Worm (Caenorhabditis elegans) whole organism, young adult: ENCODE data around the gene C51E3.10.

ENCODE experiments used
- B0019.2 ChIP-seq: fragments of 200-800 bp; sonication (Bioruptor generic); conservative IDR thresholded peaks from 2 replicates; pipeline ENCODE4 v1.3.6; 2022; ENCODE audit warnings: missing genetic modification reagents, missing genetic modification characterization, missing compliant biosample characterization
- B0336.3 ChIP-seq: fragments of 200-800 bp; sonication (Bioruptor generic); IDR thresholded peaks from 2 replicates; pipeline ENCODE4 v1.3.6; 2022; ENCODE audit warnings: missing genetic modification characterization, missing compliant biosample characterization
- C17E4.6 ChIP-seq: fragments of 200-800 bp; sonication (Bioruptor generic); IDR thresholded peaks from 2 replicates; pipeline ENCODE4 v1.3.6; 2022; ENCODE audit warnings: missing genetic modification reagents, missing genetic modification characterization, missing compliant biosample characterization
- F10E7.11 ChIP-seq: sonication (generic microtip); optimal IDR thresholded peaks from 2 replicates; lab custom pipeline; 2017; ENCODE audit warnings: mild to moderate bottlenecking, missing genetic modification characterization, moderate library complexity, missing compliant biosample characterization
- F22D6.2 ChIP-seq: sonication (generic microtip); optimal IDR thresholded peaks from 2 replicates; lab custom pipeline; 2016; ENCODE audit warnings: mild to moderate bottlenecking, missing genetic modification characterization, missing compliant biosample characterization
- F33H1.4 ChIP-seq: fragments of 200-800 bp; sonication (Bioruptor generic); IDR thresholded peaks from 2 replicates; pipeline ENCODE4 v1.3.6; 2022; ENCODE audit warnings: missing genetic modification reagents, missing genetic modification characterization, missing compliant biosample characterization
- K11D2.4 ChIP-seq: fragments of 200-800 bp; sonication (Bioruptor generic); IDR thresholded peaks from 2 replicates; pipeline ENCODE4 v1.3.6; 2022; ENCODE audit warnings: missing genetic modification reagents, missing genetic modification characterization, missing compliant biosample characterization
- T07F8.4 ChIP-seq: sonication (generic microtip); optimal IDR thresholded peaks from 2 replicates; lab custom pipeline; 2016; ENCODE audit warnings: mild to moderate bottlenecking, missing genetic modification characterization, moderate library complexity, missing compliant biosample characterization
- Y67H2A.10 ChIP-seq: fragments of 200-800 bp; sonication (Bioruptor generic); conservative IDR thresholded peaks from 2 replicates; pipeline ENCODE4 v1.3.6; 2022; ENCODE audit warnings: missing genetic modification reagents, missing genetic modification characterization, missing compliant biosample characterization
- ZK185.1 ChIP-seq: sonication (generic microtip); optimal IDR thresholded peaks from 2 replicates; lab custom pipeline; 2016; ENCODE audit warnings: mild to moderate bottlenecking, missing genetic modification characterization, missing compliant biosample characterization; ENCODE audit not compliant: poor library complexity, severe bottlenecking
- ama-1 ChIP-seq, 3 experiments: fragments of 150-350 bp in 1 of 3; sonication (generic microtip) in 2 of 3; optimal IDR thresholded peaks; 2 replicates each; lab custom pipeline; 2014 to 2018; ENCODE audit warnings: missing biosample characterization in 2 of 3, missing genetic modification characterization in 2 of 3, missing genetic modification reagents in 2 of 3
- aptf-2 ChIP-seq: fragments of 200-800 bp; sonication (Bioruptor generic); conservative IDR thresholded peaks from 2 replicates; pipeline ENCODE4 v1.3.6; 2022; ENCODE audit warnings: missing genetic modification reagents, missing genetic modification characterization, missing compliant biosample characterization
- die-1 ChIP-seq: sonication (generic microtip); optimal IDR thresholded peaks from 2 replicates; lab custom pipeline; 2016; ENCODE audit warnings: missing genotype, mild to moderate bottlenecking, missing genetic modification characterization, missing compliant biosample characterization
- dpl-1 ChIP-seq: fragments of 150-350 bp; optimal IDR thresholded peaks from 2 replicates; lab custom pipeline; 2014; ENCODE audit warnings: missing biosample characterization, missing genetic modification reagents, missing genetic modification characterization
- egl-18 ChIP-seq: fragments of 200-800 bp; sonication (Bioruptor generic); IDR thresholded peaks from 2 replicates; pipeline ENCODE4 v1.3.6; 2022; ENCODE audit warnings: missing genetic modification reagents, missing genetic modification characterization, missing compliant biosample characterization
- ets-4 ChIP-seq: fragments of 200-800 bp; sonication (Bioruptor generic); optimal IDR thresholded peaks from 2 replicates; lab custom pipeline; 2018; ENCODE audit warnings: mild to moderate bottlenecking, missing genetic modification characterization, missing compliant biosample characterization
- lag-1 ChIP-seq: fragments of 200-800 bp; sonication (Bioruptor generic); IDR thresholded peaks from 2 replicates; pipeline ENCODE4 v1.3.6; 2022; ENCODE audit warnings: missing genetic modification reagents, missing genetic modification characterization, missing compliant biosample characterization
- let-607 ChIP-seq, 2 experiments: fragments of 200-800 bp in 1 of 2; sonication (Bioruptor generic) in 1 of 2; sonication (generic microtip) in 1 of 2; optimal IDR thresholded peaks; 2 replicates each; lab custom pipeline; 2016 to 2018; ENCODE audit warnings: mild to moderate bottlenecking in 2 of 2, missing compliant biosample characterization in 2 of 2, missing genetic modification characterization in 2 of 2, moderate library complexity in 2 of 2, missing genotype in 1 of 2
- lin-26 ChIP-seq: fragments of 200-800 bp; sonication (Bioruptor generic); IDR thresholded peaks from 2 replicates; pipeline ENCODE4 v1.3.6; 2022; ENCODE audit warnings: missing genetic modification reagents, missing genetic modification characterization, missing compliant biosample characterization
- lin-54 ChIP-seq: fragments of 200-800 bp; sonication (Bioruptor generic); optimal IDR thresholded peaks from 2 replicates; lab custom pipeline; 2018; ENCODE audit warnings: mild to moderate bottlenecking, missing genetic modification characterization, missing compliant biosample characterization
- lir-1 ChIP-seq: fragments of 200-800 bp; sonication (Bioruptor generic); conservative IDR thresholded peaks from 2 replicates; pipeline ENCODE4 v1.3.6; 2022; ENCODE audit warnings: missing genetic modification reagents, missing genetic modification characterization, missing compliant biosample characterization
- madf-3 ChIP-seq: fragments of 200-800 bp; sonication (Bioruptor generic); IDR thresholded peaks from 2 replicates; pipeline ENCODE4 v1.3.6; 2022; ENCODE audit warnings: missing genetic modification reagents, missing genetic modification characterization, missing compliant biosample characterization
- mcd-1 ChIP-seq: fragments of 200-800 bp; sonication (Bioruptor generic); IDR thresholded peaks from 2 replicates; pipeline ENCODE4 v1.3.6; 2022; ENCODE audit warnings: missing genetic modification reagents, missing genetic modification characterization, missing compliant biosample characterization
- mes-4 ChIP-seq: sonication (generic microtip); optimal IDR thresholded peaks from 2 replicates; lab custom pipeline; 2016; ENCODE audit warnings: missing genotype, missing genetic modification characterization, missing compliant biosample characterization
- nfya-1 ChIP-seq: sonication (generic microtip); optimal IDR thresholded peaks from 2 replicates; lab custom pipeline; 2017; ENCODE audit warnings: antibody characterized with exemption, missing compliant biosample characterization, missing genetic modification characterization, borderline replicate concordance; ENCODE audit not compliant: insufficient read depth
- nhr-120 ChIP-seq: fragments of 200-800 bp; sonication (Bioruptor generic); IDR thresholded peaks from 2 replicates; pipeline ENCODE4 v1.3.6; 2022; ENCODE audit warnings: missing genetic modification characterization, missing compliant biosample characterization
- nhr-27 ChIP-seq: fragments of 200-800 bp; sonication (Bioruptor generic); optimal IDR thresholded peaks from 2 replicates; lab custom pipeline; 2018; ENCODE audit warnings: mild to moderate bottlenecking, missing genetic modification characterization, moderate library complexity, missing compliant biosample characterization
- rcor-1 ChIP-seq: fragments of 200-800 bp; sonication (Bioruptor generic); IDR thresholded peaks from 2 replicates; pipeline ENCODE4 v1.3.6; 2022; ENCODE audit warnings: missing genetic modification reagents, missing genetic modification characterization, missing compliant biosample characterization
- somi-1 ChIP-seq: fragments of 200-800 bp; sonication (Bioruptor generic); optimal IDR thresholded peaks from 2 replicates; lab custom pipeline; 2018; ENCODE audit warnings: mild to moderate bottlenecking, missing genetic modification characterization, missing compliant biosample characterization
- unc-130 ChIP-seq: sonication (generic microtip); optimal IDR thresholded peaks from 2 replicates; lab custom pipeline; 2016; ENCODE audit warnings: missing genetic modification reagents, missing genetic modification characterization, missing compliant biosample characterization
- zfh-2 ChIP-seq: fragments of 200-800 bp; sonication (Bioruptor generic); conservative IDR thresholded peaks from 2 replicates; pipeline ENCODE4 v1.3.6; 2022; ENCODE audit warnings: missing genetic modification reagents, missing genetic modification characterization, missing compliant biosample characterization
- ztf-18 ChIP-seq: sonication (generic microtip); optimal IDR thresholded peaks from 2 replicates; lab custom pipeline; 2016; ENCODE audit warnings: missing genotype, mild to moderate bottlenecking, missing genetic modification characterization, missing compliant biosample characterization
- ztf-26 ChIP-seq: sonication (generic microtip); optimal IDR thresholded peaks from 2 replicates; lab custom pipeline; 2017; ENCODE audit warnings: missing genetic modification characterization, missing compliant biosample characterization
- ztf-28 ChIP-seq: fragments of 200-800 bp; sonication (Bioruptor generic); IDR thresholded peaks from 2 replicates; pipeline ENCODE4 v1.3.6; 2022; ENCODE audit warnings: missing genetic modification reagents, missing genetic modification characterization, missing compliant biosample characterization

Gene C51E3.10

ce11 chrV:10117465-10117864, 43.5 kb downstream of the C51E3.10 start, which contains the start of gene C08B6.5:
TSS of gene C08B6.5 (plus strand) at chrV:10117765.
- TF ChIP-seq dpl-1 (GFP tag; lab: Kevin White, UChicago) (no peak), die-1 (tag; lab: Kevin White, UChicago) (no peak), ztf-28 (GFP tag; lab: Robert Waterston, UW) (no peak), aptf-2 (GFP tag; lab: Robert Waterston, UW) (no peak), lir-1 (GFP tag; lab: Robert Waterston, UW) (no peak), let-607 (tag; optimal IDR thresholded peaks at IDR 0.05; lab: Kevin White, UChicago) (no peak), B0336.3 (no peak), mcd-1 (GFP tag; lab: Robert Waterston, UW) (no peak), lag-1 (GFP tag; lab: Robert Waterston, UW) (no peak), egl-18 (no peak), mes-4 (tag; lab: Kevin White, UChicago) (no peak), somi-1 (GFP tag; lab: Kevin White, UChicago) (no peak), F10E7.11 (tag; lab: Kevin White, UChicago) (no peak), C17E4.6 (GFP tag; lab: Robert Waterston, UW) (no peak), rcor-1 (GFP tag; lab: Robert Waterston, UW) (no peak), K11D2.4 (no peak)

- TF ChIP-seq lin-26 (GFP tag; lab: Robert Waterston, UW) = no peak
- TF ChIP-seq T07F8.4 (tag; lab: Kevin White, UChicago) = no peak
- no peak for TF ChIP-seq Y67H2A.10 (GFP tag; lab: Robert Waterston, UW)
- TF ChIP-seq unc-130 (GFP tag; lab: Kevin White, UChicago) = no peak
- TF ChIP-seq F22D6.2 (tag; lab: Kevin White, UChicago) = no peak
Measured at ce11 chrV:10114329-10114728, 46.6 kb downstream of the C51E3.10 start, which contains the start of gene cht-5. TSS of gene cht-5 (plus strand) at chrV:10114629.

- no peak for TF ChIP-seq ztf-26
- no peak for TF ChIP-seq zfh-2 (GFP tag; lab: Robert Waterston, UW)
- TF ChIP-seq B0019.2 (GFP tag; lab: Robert Waterston, UW) = no peak
- TF ChIP-seq F33H1.4 (GFP tag; lab: Robert Waterston, UW) = no peak
- TF ChIP-seq nfya-1 = no peak
- no peak for TF ChIP-seq ZK185.1
- no peak for TF ChIP-seq lin-26 (GFP tag; lab: Robert Waterston, UW)
- TF ChIP-seq nhr-27 (tag; lab: Kevin White, UChicago) = no peak
Measured at ce11 chrV:10112187-10112586, 48.7 kb downstream of the C51E3.10 start, which contains the start of gene C08B6.3. TSS of gene C08B6.3 (minus strand) at chrV:10112287.

- no peak for TF ChIP-seq nhr-27 (tag; lab: Kevin White, UChicago)
- no peak for TF ChIP-seq lin-54 (GFP tag; lab: Kevin White, UChicago)
- TF ChIP-seq madf-3 (GFP tag; lab: Robert Waterston, UW) = no peak
- TF ChIP-seq ets-4 = no peak
- TF ChIP-seq ama-1 (optimal IDR thresholded peaks at IDR 0.05; lab: Kevin White, UChicago) = no peak
- no peak for TF ChIP-seq ama-1 (GFP tag; optimal IDR thresholded peaks at IDR 0.05; lab: Kevin White, UChicago)
- no peak for TF ChIP-seq nhr-120
- no peak for TF ChIP-seq ztf-18 (tag; lab: Kevin White, UChicago)
- TF ChIP-seq, all 124 proteins: peak for 0
Measured at ce11 chrV:10111129-10111528, 49.8 kb downstream of the C51E3.10 start.
